Worm (Caenorhabditis elegans) whole organism, early embryonic: ENCODE measurements around the gene R12C12.6.

Experiments used
- B0310.2 ChIP-seq: sonication (generic microtip); optimal IDR thresholded peaks from 2 replicates; lab custom pipeline; 2016; ENCODE audit warnings: mild to moderate bottlenecking, missing genetic modification characterization, missing compliant biosample characterization
- F13C5.2 ChIP-seq: sonication (generic microtip); optimal IDR thresholded peaks from 2 replicates; lab custom pipeline; 2017; ENCODE audit warnings: mild to moderate bottlenecking, missing genetic modification characterization, inconsistent platforms, missing compliant biosample characterization
- aly-1 ChIP-seq: sonication (generic microtip); optimal IDR thresholded peaks from 2 replicates; lab custom pipeline; 2016; ENCODE audit warnings: missing genetic modification characterization, missing compliant biosample characterization
- ama-1 ChIP-seq: fragments of 150-350 bp; optimal IDR thresholded peaks from 2 replicates; lab custom pipeline; 2014
- ceh-13 ChIP-seq: fragments of 200-800 bp; sonication (Bioruptor generic); optimal IDR thresholded peaks from 2 replicates; lab custom pipeline; 2018; ENCODE audit warnings: mild to moderate bottlenecking, missing genetic modification characterization, missing compliant biosample characterization
- ceh-36 ChIP-seq: sonication (generic microtip); optimal IDR thresholded peaks from 2 replicates; lab custom pipeline; 2016; ENCODE audit warnings: missing genetic modification characterization, inconsistent platforms, missing compliant biosample characterization
- ets-7 ChIP-seq: sonication (generic microtip); optimal IDR thresholded peaks from 2 replicates; lab custom pipeline; 2016; ENCODE audit warnings: missing genotype, missing genetic modification characterization, missing compliant biosample characterization
- flt-1 ChIP-seq: fragments of 200-800 bp; sonication (Bioruptor generic); IDR thresholded peaks from 2 replicates; pipeline ENCODE4 v1.3.6; 2022; ENCODE audit warnings: missing genetic modification characterization, missing compliant biosample characterization
- hmbx-1 ChIP-seq: sonication (generic microtip); optimal IDR thresholded peaks from 2 replicates; lab custom pipeline; 2016; ENCODE audit warnings: mild to moderate bottlenecking, missing genetic modification characterization, missing compliant biosample characterization
- hmg-4 ChIP-seq: fragments of 200-800 bp; sonication (Bioruptor generic); optimal IDR thresholded peaks from 2 replicates; lab custom pipeline; 2018; ENCODE audit warnings: mild to moderate bottlenecking, missing genetic modification characterization, missing compliant biosample characterization
- hnd-1 ChIP-seq: sonication (generic microtip); optimal IDR thresholded peaks from 2 replicates; lab custom pipeline; 2016; ENCODE audit warnings: missing genetic modification characterization, missing compliant biosample characterization
- pes-1 ChIP-seq: fragments of 200-800 bp; sonication (Bioruptor generic); IDR thresholded peaks from 2 replicates; pipeline ENCODE4 v1.3.6; 2022; ENCODE audit warnings: missing genetic modification reagents, missing genetic modification characterization, missing compliant biosample characterization
- scrt-1 ChIP-seq: fragments of 200-800 bp; sonication (Bioruptor generic); IDR thresholded peaks from 2 replicates; pipeline ENCODE4 v1.3.6; 2022; ENCODE audit warnings: missing genetic modification characterization, missing compliant biosample characterization
- sea-1 ChIP-seq: fragments of 200-800 bp; sonication (Bioruptor generic); conservative IDR thresholded peaks from 2 replicates; pipeline ENCODE4 v1.3.6; 2022; ENCODE audit warnings: missing genetic modification characterization, missing compliant biosample characterization
- tbx-11 ChIP-seq: fragments of 200-800 bp; sonication (Bioruptor generic); IDR thresholded peaks from 2 replicates; pipeline ENCODE4 v1.3.6; 2022; ENCODE audit warnings: missing genetic modification characterization, missing compliant biosample characterization
- tbx-37 ChIP-seq: fragments of 200-800 bp; sonication (Bioruptor generic); conservative IDR thresholded peaks from 2 replicates; pipeline ENCODE4 v1.3.6; 2022; ENCODE audit warnings: missing genetic modification reagents, missing genetic modification characterization, missing compliant biosample characterization
- tra-4 ChIP-seq: sonication (generic microtip); optimal IDR thresholded peaks from 2 replicates; lab custom pipeline; 2017; ENCODE audit warnings: missing genetic modification characterization, missing compliant biosample characterization

R12C12.6 gene

ce11 chrII:6031106-6031505 lies 16.6 kb downstream of the R12C12.6 start, which contains the start of gene frpr-16:
TSS of gene frpr-16 (minus strand) at chrII:6031206.
- TF ChIP-seq tbx-11 (no peak), pes-1 (GFP tag; lab: Robert Waterston, UW) (no peak), scrt-1 (GFP tag; lab: Robert Waterston, UW) (no peak), aly-1 (tag; lab: Kevin White, UChicago) (no peak)

- TF ChIP-seq hnd-1 (tag; lab: Kevin White, UChicago) = no peak
- TF ChIP-seq hmg-4 (GFP tag; lab: Kevin White, UChicago) = no peak
- TF ChIP-seq ceh-36 (tag; lab: Kevin White, UChicago) = no peak
- no peak for TF ChIP-seq hmbx-1 (tag; lab: Kevin White, UChicago)
- TF ChIP-seq flt-1 (GFP tag; lab: Robert Waterston, UW) = no peak
- TF ChIP-seq tbx-11 = no peak
- no peak for TF ChIP-seq tra-4 (tag; lab: Kevin White, UChicago)
- no peak for TF ChIP-seq ceh-13 (GFP tag; lab: Kevin White, UChicago)
- TF ChIP-seq tbx-37 (GFP tag; lab: Robert Waterston, UW) = no peak
- TF ChIP-seq pes-1 (GFP tag; lab: Robert Waterston, UW) = no peak
- no peak for TF ChIP-seq B0310.2
- TF ChIP-seq ets-7 (tag; lab: Kevin White, UChicago) = no peak
- TF ChIP-seq ama-1 = no peak
- TF ChIP-seq aly-1 (tag; lab: Kevin White, UChicago) = no peak
- TF ChIP-seq sea-1 (GFP tag; lab: Robert Waterston, UW) = no peak
- no peak for TF ChIP-seq scrt-1 (GFP tag; lab: Robert Waterston, UW)
- TF ChIP-seq F13C5.2 (tag; lab: Kevin White, UChicago) = no peak
Measured at ce11 chrII:6028594-6029141, 19.0 kb downstream of the R12C12.6 start.

ce11 chrII:6026646-6027045 lies 21.0 kb downstream of the R12C12.6 start:
- TF ChIP-seq tbx-11 (no peak), ceh-36 (tag; lab: Kevin White, UChicago) (no peak), aly-1 (tag; lab: Kevin White, UChicago) (no peak), flt-1 (GFP tag; lab: Robert Waterston, UW) (no peak), tbx-37 (GFP tag; lab: Robert Waterston, UW) (no peak), hmg-4 (GFP tag; lab: Kevin White, UChicago) (no peak), B0310.2 (no peak), pes-1 (GFP tag; lab: Robert Waterston, UW) (no peak), tra-4 (tag; lab: Kevin White, UChicago) (no peak), hmbx-1 (tag; lab: Kevin White, UChicago) (no peak), ets-7 (tag; lab: Kevin White, UChicago) (no peak), ama-1 (no peak), hnd-1 (tag; lab: Kevin White, UChicago) (no peak), sea-1 (GFP tag; lab: Robert Waterston, UW) (no peak), F13C5.2 (tag; lab: Kevin White, UChicago) (no peak), scrt-1 (GFP tag; lab: Robert Waterston, UW) (no peak), ceh-13 (GFP tag; lab: Kevin White, UChicago) (no peak)

ce11 chrII:6025647-6026046 lies 22.0 kb downstream of the R12C12.6 start:
- TF ChIP-seq scrt-1 (GFP tag; lab: Robert Waterston, UW) (no peak), F13C5.2 (tag; lab: Kevin White, UChicago) (no peak), sea-1 (GFP tag; lab: Robert Waterston, UW) (no peak), ets-7 (tag; lab: Kevin White, UChicago) (no peak), hmbx-1 (tag; lab: Kevin White, UChicago) (no peak), ama-1 (no peak), hmg-4 (GFP tag; lab: Kevin White, UChicago) (no peak)

ce11 chrII:6024879-6025278 lies 22.8 kb downstream of the R12C12.6 start, which contains the start of gene R12C12.9:
TSS of gene R12C12.9 (minus strand) at chrII:6024979.
- TF ChIP-seq aly-1 (tag; lab: Kevin White, UChicago) = no peak

- TF ChIP-seq hmbx-1 (tag; lab: Kevin White, UChicago) (no peak), B0310.2 (no peak), tra-4 (tag; lab: Kevin White, UChicago) (no peak), hnd-1 (tag; lab: Kevin White, UChicago) (no peak), ama-1 (no peak), ets-7 (tag; lab: Kevin White, UChicago) (no peak), hmg-4 (GFP tag; lab: Kevin White, UChicago) (no peak), aly-1 (tag; lab: Kevin White, UChicago) (peak; percentile 37)
Measured at ce11 chrII:6022596-6022995, 25.1 kb downstream of the R12C12.6 start.

- TF ChIP-seq ama-1 (no peak), pes-1 (GFP tag; lab: Robert Waterston, UW) (no peak), flt-1 (GFP tag; lab: Robert Waterston, UW) (no peak), hmg-4 (GFP tag; lab: Kevin White, UChicago) (no peak), ceh-36 (tag; lab: Kevin White, UChicago) (no peak), tbx-37 (GFP tag; lab: Robert Waterston, UW) (no peak), hnd-1 (tag; lab: Kevin White, UChicago) (no peak), sea-1 (GFP tag; lab: Robert Waterston, UW) (no peak), aly-1 (tag; lab: Kevin White, UChicago) (no peak), hmbx-1 (tag; lab: Kevin White, UChicago) (no peak), tbx-11 (no peak), ets-7 (tag; lab: Kevin White, UChicago) (no peak), F13C5.2 (tag; lab: Kevin White, UChicago) (no peak), scrt-1 (GFP tag; lab: Robert Waterston, UW) (no peak)
Measured at ce11 chrII:6020353-6020752, 27.3 kb downstream of the R12C12.6 start, which contains the start of gene ZK84.1. TSS of gene ZK84.1 (plus strand) at chrII:6020653.
